Worm (Caenorhabditis elegans): ENCODE results near the gene ZK177.12.

ce11 chrII:5525297-5525696 is 3.8 kb downstream of the ZK177.12 start, which contains the start of gene tbx-35:
- TF ChIP-seq aly-2 (tag; optimal IDR thresholded peaks at IDR 0.05) (no peak), skn-1 (tag; optimal IDR thresholded peaks at IDR 0.05) (no peak)

All from whole organism, L2 larva.